Worm (Caenorhabditis elegans) whole organism, young adult: Measurements from ENCODE around the gene F59A7.14.

Experiments
- F23B12.7 ChIP-seq: sonication (generic microtip); optimal IDR thresholded peaks from 2 replicates; lab custom pipeline; 2017; ENCODE audit warnings: missing genetic modification characterization, mild to moderate bottlenecking, missing compliant biosample characterization, antibody characterized with exemption, moderate library complexity; ENCODE audit not compliant: insufficient read depth
- ama-1 ChIP-seq, 3 experiments: fragments of 150-350 bp in 1 of 3; sonication (generic microtip) in 2 of 3; optimal IDR thresholded peaks; 2 replicates each; lab custom pipeline; 2014 to 2018; ENCODE audit warnings: missing biosample characterization in 2 of 3, missing genetic modification characterization in 2 of 3, missing genetic modification reagents in 2 of 3
- athp-1 ChIP-seq: sonication (generic microtip); optimal IDR thresholded peaks from 2 replicates; lab custom pipeline; 2017; ENCODE audit warnings: mild to moderate bottlenecking, missing genetic modification characterization, missing compliant biosample characterization
- fkh-3 ChIP-seq: sonication (generic microtip); optimal IDR thresholded peaks from 2 replicates; lab custom pipeline; 2016; ENCODE audit warnings: mild to moderate bottlenecking, missing genetic modification characterization, missing compliant biosample characterization
- him-1 ChIP-seq: sonication (generic microtip); optimal IDR thresholded peaks from 2 replicates; lab custom pipeline; 2016; ENCODE audit warnings: missing genotype, missing genetic modification reagents, missing genetic modification characterization, missing compliant biosample characterization
- hsf-1 ChIP-seq: fragments of 200-800 bp; sonication (Bioruptor generic); IDR thresholded peaks from 2 replicates; pipeline ENCODE4 v1.3.6; 2022; ENCODE audit warnings: missing genetic modification reagents, missing genetic modification characterization, missing compliant biosample characterization
- madf-10 ChIP-seq: sonication (generic microtip); optimal IDR thresholded peaks from 2 replicates; lab custom pipeline; 2016; ENCODE audit warnings: mild to moderate bottlenecking, missing genetic modification characterization, missing compliant biosample characterization
- rec-8 ChIP-seq, 2 experiments: sonication (generic microtip); optimal IDR thresholded peaks; 2 replicates each; lab custom pipeline; 2016; ENCODE audit warnings: mild to moderate bottlenecking in 2 of 2, missing genetic modification characterization in 2 of 2, missing genetic modification reagents in 2 of 2, missing genotype in 2 of 2, missing biosample characterization in 1 of 2, missing compliant biosample characterization in 1 of 2, moderate library complexity in 1 of 2
- unc-62 ChIP-seq: fragments of 150-350 bp; optimal IDR thresholded peaks from 2 replicates; lab custom pipeline; 2014; ENCODE audit warnings: missing biosample characterization, missing genetic modification reagents, missing genetic modification characterization
- ztf-25 ChIP-seq: fragments of 200-800 bp; sonication (Bioruptor generic); IDR thresholded peaks from 2 replicates; pipeline ENCODE4 v1.3.6; 2022; ENCODE audit warnings: missing genetic modification reagents, missing genetic modification characterization, missing compliant biosample characterization

DNA sequence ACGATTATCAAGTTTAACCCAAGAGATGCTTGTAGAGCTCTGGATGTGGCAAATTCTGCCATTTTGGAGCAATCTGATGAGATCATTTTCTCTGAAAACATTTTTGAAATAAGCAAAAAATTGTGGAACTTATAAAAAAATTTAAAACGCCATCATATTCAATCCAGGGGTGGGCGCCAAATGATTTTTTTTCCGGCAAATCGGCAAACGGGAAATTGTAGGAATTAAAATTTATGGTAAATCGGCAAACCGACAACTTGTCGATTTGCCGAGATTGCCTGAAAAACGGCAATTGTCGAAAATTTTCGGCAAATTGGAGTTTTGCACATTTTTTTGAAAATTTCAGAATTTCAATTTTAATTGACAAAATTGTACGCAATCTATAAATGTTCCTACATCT is 16.8 kb downstream of the F59A7.14 start, which contains the start of gene srab-23:
- TF ChIP-seq rec-8 (tag; optimal IDR thresholded peaks at IDR 0.05; lab: Kevin White, UChicago): no peak
- TF ChIP-seq fkh-3 (tag; lab: Kevin White, UChicago): no peak
- no peak for TF ChIP-seq ztf-25 (GFP tag; lab: Robert Waterston, UW)
- no peak for TF ChIP-seq athp-1
- no peak for TF ChIP-seq ama-1 (optimal IDR thresholded peaks at IDR 0.05; lab: Kevin White, UChicago)
- no peak for TF ChIP-seq ama-1 (GFP tag; optimal IDR thresholded peaks at IDR 0.05; lab: Kevin White, UChicago)
- no peak for TF ChIP-seq him-1 (tag; lab: Kevin White, UChicago)
- no peak for TF ChIP-seq unc-62 (GFP tag; lab: Kevin White, UChicago)
- TF ChIP-seq F23B12.7: no peak
- no peak for TF ChIP-seq hsf-1 (GFP tag; lab: Robert Waterston, UW)
- TF ChIP-seq madf-10 (tag; lab: Kevin White, UChicago): no peak
